Worm (Caenorhabditis elegans): ENCODE results near the gene F36D4.4.

F36D4.4 gene

DNA sequence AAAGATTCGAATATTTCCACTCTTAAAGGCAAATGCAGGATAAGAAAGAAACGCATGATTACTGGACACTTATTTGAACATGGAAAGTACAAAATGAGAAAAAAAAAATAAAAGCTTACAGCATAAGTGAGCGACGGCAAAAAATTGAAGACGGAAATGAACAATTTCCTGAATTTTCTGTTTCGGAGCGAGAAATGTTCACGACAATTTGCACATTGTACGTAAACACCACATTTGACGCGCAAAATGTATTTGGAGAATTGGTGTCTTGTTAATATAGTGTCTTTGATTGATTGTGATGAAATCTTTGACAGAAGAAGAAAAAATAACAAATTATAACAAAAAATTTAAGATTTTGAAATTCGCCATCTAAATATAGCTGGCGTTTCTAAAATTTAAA is 11.2 kb upstream of the F36D4.4 start, which contains the start of gene F36D4.5 (continued):
- TF ChIP-seq tbx-2 (tag; optimal IDR thresholded peaks at IDR 0.05) = peak; percentile 41
- TF ChIP-seq fkh-8 (tag; optimal IDR thresholded peaks at IDR 0.05) = peak; percentile 9
- TF ChIP-seq lin-13 (GFP tag; optimal IDR thresholded peaks at IDR 0.05) = peak; percentile 1
- peak; percentile 0 for TF ChIP-seq skn-1 (tag; optimal IDR thresholded peaks at IDR 0.05)
- TF ChIP-seq mdl-1 (tag; optimal IDR thresholded peaks at IDR 0.05) = peak in 1 of 2 experiments; percentile 14

DNA sequence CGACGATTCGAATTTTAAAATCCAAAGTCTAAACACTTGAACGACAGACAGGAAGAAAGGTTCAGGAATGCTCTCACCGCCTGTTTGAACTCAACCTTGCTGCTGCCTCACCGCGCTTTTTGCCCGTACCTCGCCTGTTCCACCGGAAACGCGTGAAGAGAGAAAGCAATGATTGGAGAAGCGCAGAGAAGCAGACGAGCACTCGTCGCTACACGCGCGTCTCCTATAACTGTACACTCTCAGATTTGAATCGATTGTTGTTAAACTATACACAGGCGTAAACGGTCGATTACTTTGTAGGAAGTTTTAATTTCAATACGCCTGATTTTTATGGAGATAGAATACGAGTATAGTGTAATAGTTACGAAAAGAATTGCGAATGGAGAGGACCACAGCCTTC is 10.1 kb upstream of the F36D4.4 start:
- TF ChIP-seq mdl-1 (tag; optimal IDR thresholded peaks at IDR 0.05) (peak in 1 of 2 experiments; percentile 57), rnt-1 (tag; optimal IDR thresholded peaks at IDR 0.05) (peak; percentile 31), swsn-7 (tag; optimal IDR thresholded peaks at IDR 0.05) (peak; percentile 16), grh-1 (GFP tag; IDR thresholded peaks at IDR 0.05) (no peak), nhr-71 (tag; optimal IDR thresholded peaks at IDR 0.05) (peak; percentile 18), mep-1 (tag; optimal IDR thresholded peaks at IDR 0.05) (peak; percentile 13), egl-13 (tag; optimal IDR thresholded peaks at IDR 0.05) (no peak), snu-23 (GFP tag; optimal IDR thresholded peaks at IDR 0.05) (peak; percentile 32), lin-35 (GFP tag; optimal IDR thresholded peaks at IDR 0.05) (peak in 1 of 2 experiments; percentile 59), lsy-2 (tag; optimal IDR thresholded peaks at IDR 0.05) (peak in 1 of 2 experiments; percentile 20), blmp-1 (tag; optimal IDR thresholded peaks at IDR 0.05) (peak; percentile 42), irx-1 (tag; optimal IDR thresholded peaks at IDR 0.05) (no peak), elt-3 (tag; optimal IDR thresholded peaks at IDR 0.05) (peak in 1 of 6 experiments; percentile 26), efl-1 (optimal IDR thresholded peaks at IDR 0.05) (peak in 1 of 2 experiments; percentile 17), efl-1 (GFP tag; optimal IDR thresholded peaks at IDR 0.05 in 1 of 2) (peak in 1 of 2 experiments; percentile 75), nhr-20 (tag; optimal IDR thresholded peaks at IDR 0.05) (peak; percentile 44), ceh-88 (GFP tag; IDR thresholded peaks at IDR 0.05) (no peak), ceh-82 (tag; optimal IDR thresholded peaks at IDR 0.05) (peak in 1 of 3 experiments; percentile 31), lin-14 (GFP tag; optimal IDR thresholded peaks at IDR 0.05) (peak; percentile 75), nhr-77 (tag; optimal IDR thresholded peaks at IDR 0.05) (peak; percentile 25), dpl-1 (GFP tag; optimal IDR thresholded peaks at IDR 0.05) (peak in 1 of 3 experiments; percentile 1), tlp-1 (tag; optimal IDR thresholded peaks at IDR 0.05) (no peak), F16B12.6 (tag; optimal IDR thresholded peaks at IDR 0.05) (peak; percentile 45), xbp-1 (tag; optimal IDR thresholded peaks at IDR 0.05) (peak; percentile 3)

DNA sequence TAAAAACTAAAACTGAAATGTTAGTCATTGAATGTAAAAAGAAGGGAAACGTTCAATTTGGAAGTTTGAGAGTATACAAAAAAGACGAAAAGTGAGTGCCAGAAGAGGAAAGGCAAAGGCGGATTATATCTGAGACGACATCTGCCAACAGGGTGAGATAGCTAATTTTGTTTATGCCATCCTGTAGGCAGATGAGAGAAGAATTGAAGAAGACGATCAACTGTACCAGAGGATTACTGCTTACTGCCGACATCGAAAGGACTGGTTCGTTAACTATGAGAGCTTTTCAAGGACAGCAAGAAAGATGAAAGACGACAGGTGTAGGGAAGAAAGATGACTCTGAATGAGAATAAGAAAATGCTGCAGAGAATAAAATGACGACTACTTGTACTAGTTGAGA is 9.1 kb upstream of the F36D4.4 start:
- TF ChIP-seq snu-23 (GFP tag; optimal IDR thresholded peaks at IDR 0.05) = peak; percentile 22
- TF ChIP-seq tlp-1 (tag; optimal IDR thresholded peaks at IDR 0.05) = no peak
- TF ChIP-seq lsy-2 (tag; optimal IDR thresholded peaks at IDR 0.05) = no peak
- no peak for TF ChIP-seq hpl-2 (GFP tag; optimal IDR thresholded peaks at IDR 0.05)
- TF ChIP-seq nhr-85 (tag) = peak; percentile 84
- TF ChIP-seq lin-35 (GFP tag; optimal IDR thresholded peaks at IDR 0.05) = no peak
- TF ChIP-seq blmp-1 (tag; optimal IDR thresholded peaks at IDR 0.05) = peak; percentile 29
- TF ChIP-seq lin-14 (GFP tag; optimal IDR thresholded peaks at IDR 0.05) = peak; percentile 57

ce11 chrV:9422745-9423144 is 8.3 kb upstream of the F36D4.4 start:
- TF ChIP-seq lin-35 (GFP tag; optimal IDR thresholded peaks at IDR 0.05) = peak in 1 of 2 experiments; percentile 1
- TF ChIP-seq dsc-1 (tag; optimal IDR thresholded peaks at IDR 0.05) = no peak
- TF ChIP-seq lin-14 (GFP tag; optimal IDR thresholded peaks at IDR 0.05) = peak; percentile 15

- TF ChIP-seq nhr-71 (tag; optimal IDR thresholded peaks at IDR 0.05) (no peak), lsy-2 (tag; optimal IDR thresholded peaks at IDR 0.05) (no peak), ztf-11 (tag; optimal IDR thresholded peaks at IDR 0.05) (no peak), nhr-85 (tag) (no peak), rnt-1 (tag; optimal IDR thresholded peaks at IDR 0.05) (no peak), elt-2 (tag; optimal IDR thresholded peaks at IDR 0.05) (no peak), lin-35 (GFP tag; optimal IDR thresholded peaks at IDR 0.05) (no peak), lin-14 (GFP tag; optimal IDR thresholded peaks at IDR 0.05) (no peak), ets-5 (GFP tag; IDR thresholded peaks at IDR 0.05) (no peak), unc-86 (tag; optimal IDR thresholded peaks at IDR 0.05) (no peak), unc-130 (tag; optimal IDR thresholded peaks at IDR 0.05) (no peak), mab-9 (GFP tag; IDR thresholded peaks at IDR 0.05) (no peak), nhr-28 (tag; optimal IDR thresholded peaks at IDR 0.05) (no peak), mef-2 (tag; optimal IDR thresholded peaks at IDR 0.05) (no peak), unc-62 (GFP tag; optimal IDR thresholded peaks at IDR 0.05) (no peak), ceh-8 (GFP tag; optimal IDR thresholded peaks at IDR 0.05) (no peak), unc-30 (tag; optimal IDR thresholded peaks at IDR 0.05) (no peak), lin-13 (GFP tag; optimal IDR thresholded peaks at IDR 0.05) (no peak), nhr-11 (tag; optimal IDR thresholded peaks at IDR 0.05) (no peak)
Measured at ce11 chrV:9416624-9417023, 2.2 kb upstream of the F36D4.4 start, which contains the start of gene F36D4.1. TSS of gene F36D4.1 (plus strand) at chrV:9416924.

Measured in whole organism, L1 larva.